Fruit fly (Drosophila melanogaster) whole organism, adult: ENCODE results near the gene CG16779.

Experiments
- CG11617 ChIP-seq: fragments of 200-800 bp; sonication (Bioruptor generic); optimal IDR thresholded peaks from 2 replicates; lab custom pipeline; 2017; ENCODE audit warnings: mild to moderate bottlenecking, missing biosample characterization, missing genetic modification reagents, missing genetic modification characterization
- CG12768 ChIP-seq: fragments of 200-800 bp; sonication (Bioruptor generic); optimal IDR thresholded peaks from 2 replicates; lab custom pipeline; 2017; ENCODE audit warnings: missing biosample characterization, missing genetic modification characterization, mild to moderate bottlenecking, moderate library complexity, missing genetic modification reagents
- CG33017 ChIP-seq: fragments of 200-800 bp; sonication (Bioruptor generic); optimal IDR thresholded peaks from 2 replicates; lab custom pipeline; 2018; ENCODE audit warnings: missing biosample characterization, mild to moderate bottlenecking, missing genetic modification characterization, moderate library complexity
- CG5204 ChIP-seq: fragments of 200-800 bp; sonication (Bioruptor generic); optimal IDR thresholded peaks from 2 replicates; lab custom pipeline; 2016; ENCODE audit warnings: missing biosample characterization, missing genetic modification characterization
- CG7045 ChIP-seq: fragments of 200-800 bp; sonication (Bioruptor generic); optimal IDR thresholded peaks from 2 replicates; lab custom pipeline; 2017; ENCODE audit warnings: missing biosample characterization, mild to moderate bottlenecking, missing genetic modification characterization
- CG7101 ChIP-seq: fragments of 200-800 bp; sonication (Bioruptor generic); optimal IDR thresholded peaks from 2 replicates; lab custom pipeline; 2018; ENCODE audit warnings: missing biosample characterization, mild to moderate bottlenecking, missing genetic modification characterization, moderate library complexity
- Crg-1 ChIP-seq: fragments of 200-800 bp; sonication (Bioruptor generic); optimal IDR thresholded peaks from 2 replicates; lab custom pipeline; 2016; ENCODE audit warnings: missing biosample characterization, missing genetic modification characterization
- Hr96 ChIP-seq: fragments of 200-800 bp; sonication (Bioruptor generic); optimal IDR thresholded peaks from 2 replicates; lab custom pipeline; 2016; ENCODE audit warnings: missing biosample characterization, missing genetic modification characterization
- Mnt ChIP-seq: fragments of 200-800 bp; sonication (Bioruptor generic); optimal IDR thresholded peaks from 2 replicates; lab custom pipeline; 2016; ENCODE audit warnings: missing biosample characterization, mild to moderate bottlenecking, missing genetic modification characterization
- bab1 ChIP-seq: fragments of 200-800 bp; sonication (Bioruptor generic); optimal IDR thresholded peaks from 3 replicates; lab custom pipeline; 2019; ENCODE audit warnings: missing biosample characterization, mild to moderate bottlenecking, missing genetic modification characterization, moderate library complexity
- cnc ChIP-seq, 2 experiments: fragments of >200 bp; optimal IDR thresholded peaks; 2 replicates each; lab custom pipeline; 2017
- kay ChIP-seq: fragments of 200-800 bp; sonication (Bioruptor generic); peaks from one replicate; lab custom pipeline; 2016; ENCODE audit warnings: missing biosample characterization, missing genetic modification characterization, borderline replicate concordance
- ovo ChIP-seq: fragments of 200-800 bp; sonication (Bioruptor generic); optimal IDR thresholded peaks from 2 replicates; lab custom pipeline; 2016; ENCODE audit warnings: missing biosample characterization, missing genetic modification characterization
- tj ChIP-seq: fragments of 200-800 bp; sonication (Bioruptor generic); optimal IDR thresholded peaks from 3 replicates; lab custom pipeline; 2017; ENCODE audit warnings: missing biosample characterization, mild to moderate bottlenecking, missing genetic modification characterization, moderate library complexity

- no peak for TF ChIP-seq CG11617 (GFP tag; lab: Kevin White, UChicago)
- TF ChIP-seq CG7101 (tag; lab: Kevin White, UChicago) = no peak
- TF ChIP-seq CG7045 = no peak
- TF ChIP-seq CG12768 (GFP tag; lab: Kevin White, UChicago) = no peak
- TF ChIP-seq tj (GFP tag; lab: Kevin White, UChicago) = no peak
- TF ChIP-seq bab1 = no peak
- no peak for TF ChIP-seq CG5204 (GFP tag; lab: Kevin White, UChicago)
- TF ChIP-seq Mnt (GFP tag; lab: Kevin White, UChicago) = no peak
- TF ChIP-seq cnc (optimal IDR thresholded peaks at IDR 0.05; lab: Kevin White, UChicago) = no peak
- no peak for TF ChIP-seq kay (GFP tag; lab: Kevin White, UChicago)
- TF ChIP-seq CG33017 (tag; lab: Kevin White, UChicago) = no peak
- TF ChIP-seq ovo (GFP tag; lab: Kevin White, UChicago) = no peak
- TF ChIP-seq Crg-1 = no peak
- no peak for TF ChIP-seq Hr96
Measured at dm6 chr3R:9427328-9427727, 66.1 kb downstream of the CG16779 start.
